Worm (Caenorhabditis elegans) whole organism, L1 larva: Measurements from ENCODE around the gene Y75B8A.33.

ENCODE experiments used
- C16A3.4 ChIP-seq: fragments of 150-350 bp; optimal IDR thresholded peaks from 2 replicates; lab custom pipeline; 2014; ENCODE audit warnings: missing biosample characterization, missing genetic modification characterization
- C34B4.2 ChIP-seq: sonication (generic microtip); optimal IDR thresholded peaks from 2 replicates; lab custom pipeline; 2017; ENCODE audit warnings: mild to moderate bottlenecking, missing genetic modification characterization, missing compliant biosample characterization
- Y116A8C.19 ChIP-seq: sonication (generic microtip); optimal IDR thresholded peaks from 2 replicates; lab custom pipeline; 2016; ENCODE audit warnings: missing compliant biosample characterization, missing genetic modification characterization, borderline replicate concordance
- aly-2 ChIP-seq: fragments of 150-350 bp; optimal IDR thresholded peaks from 2 replicates; lab custom pipeline; 2014; ENCODE audit warnings: missing biosample characterization, missing genetic modification characterization
- blmp-1 ChIP-seq: fragments of 150-350 bp; optimal IDR thresholded peaks from 2 replicates; lab custom pipeline; 2014; ENCODE audit warnings: missing biosample characterization, missing genetic modification characterization
- ceh-63 ChIP-seq: fragments of 200-800 bp; sonication (Bioruptor generic); optimal IDR thresholded peaks from 2 replicates; lab custom pipeline; 2018; ENCODE audit warnings: mild to moderate bottlenecking, missing genetic modification characterization, missing compliant biosample characterization
- ceh-8 ChIP-seq: fragments of 200-800 bp; sonication (Bioruptor generic); optimal IDR thresholded peaks from 2 replicates; lab custom pipeline; 2018; ENCODE audit warnings: mild to moderate bottlenecking, missing genetic modification characterization, moderate library complexity, missing compliant biosample characterization
- ceh-82 ChIP-seq, 3 experiments: fragments of 150-350 bp in 1 of 3; sonication (generic microtip) in 2 of 3; optimal IDR thresholded peaks; 2 replicates each; lab custom pipeline; 2014 to 2017; ENCODE audit warnings: missing biosample characterization in 3 of 3, missing genetic modification characterization in 3 of 3
- ceh-88 ChIP-seq: fragments of 200-800 bp; sonication (Bioruptor generic); IDR thresholded peaks from 2 replicates; pipeline ENCODE4 v1.3.6; 2022; ENCODE audit warnings: missing genetic modification characterization, missing compliant biosample characterization
- ceh-90 ChIP-seq: sonication (generic microtip); optimal IDR thresholded peaks from 2 replicates; lab custom pipeline; 2016; ENCODE audit warnings: missing genetic modification characterization, missing compliant biosample characterization
- ces-1 ChIP-seq: fragments of 150-350 bp; optimal IDR thresholded peaks from 2 replicates; lab custom pipeline; 2014; ENCODE audit warnings: missing biosample characterization, missing genetic modification reagents, missing genetic modification characterization
- dpl-1 ChIP-seq, 3 experiments: fragments of 150-350 bp in 2 of 3; sonication (generic microtip) in 1 of 3; optimal IDR thresholded peaks; 2 replicates each; lab custom pipeline; 2014 to 2017; ENCODE audit warnings: missing biosample characterization in 3 of 3, missing genetic modification characterization in 3 of 3, missing genetic modification reagents in 3 of 3
- dsc-1 ChIP-seq: sonication (generic microtip); optimal IDR thresholded peaks from 2 replicates; lab custom pipeline; 2016; ENCODE audit warnings: mild to moderate bottlenecking, missing genetic modification characterization, missing compliant biosample characterization
- efl-1 ChIP-seq, 4 experiments: fragments of 150-350 bp; optimal IDR thresholded peaks in 3 of 4; peaks in 1 of 4; 1 replicate in 1 of 4; 2 replicates in 3 of 4; lab custom pipeline; 2014; ENCODE audit warnings: missing biosample characterization in 2 of 4, missing genetic modification characterization in 2 of 4, missing genetic modification reagents in 2 of 4
- elt-2 ChIP-seq: sonication (generic microtip); optimal IDR thresholded peaks from 2 replicates; lab custom pipeline; 2016; ENCODE audit warnings: missing genetic modification characterization, mild to moderate bottlenecking, inconsistent platforms, missing compliant biosample characterization, missing genetic modification reagents
- elt-3 ChIP-seq, 6 experiments: fragments of 150-350 bp in 1 of 6; sonication (generic microtip); optimal IDR thresholded peaks; 2 replicates each; lab custom pipeline; 2017 to 2018; ENCODE audit warnings: missing biosample characterization in 6 of 6, missing genetic modification characterization in 6 of 6, inconsistent platforms in 1 of 6
- ets-5 ChIP-seq: fragments of 200-800 bp; sonication (Bioruptor generic); IDR thresholded peaks from 2 replicates; pipeline ENCODE4 v1.3.6; 2022; ENCODE audit warnings: missing genetic modification characterization, missing compliant biosample characterization
- fkh-8 ChIP-seq: sonication (generic microtip); optimal IDR thresholded peaks from 2 replicates; lab custom pipeline; 2016; ENCODE audit warnings: mild to moderate bottlenecking, missing genetic modification characterization, missing compliant biosample characterization
- fos-1 ChIP-seq: fragments of 150-350 bp; optimal IDR thresholded peaks from 2 replicates; lab custom pipeline; 2014; ENCODE audit warnings: missing biosample characterization, missing genetic modification characterization
- grh-1 ChIP-seq: fragments of 200-800 bp; sonication (Bioruptor generic); IDR thresholded peaks from 2 replicates; pipeline ENCODE4 v1.3.6; 2022; ENCODE audit warnings: missing genetic modification reagents, missing genetic modification characterization, missing compliant biosample characterization
- isw-1 ChIP-seq: fragments of 200-800 bp; sonication (Bioruptor generic); IDR thresholded peaks from 2 replicates; pipeline ENCODE4 v1.3.6; 2022; ENCODE audit warnings: missing genetic modification characterization, missing compliant biosample characterization
- jun-1 ChIP-seq: fragments of 150-350 bp; optimal IDR thresholded peaks from 2 replicates; lab custom pipeline; 2014; ENCODE audit warnings: missing biosample characterization, missing genetic modification reagents, missing genetic modification characterization
- lin-13 ChIP-seq: fragments of 150-350 bp; optimal IDR thresholded peaks from 2 replicates; lab custom pipeline; 2014; ENCODE audit warnings: missing biosample characterization, missing genetic modification reagents, missing genetic modification characterization
- lin-39 ChIP-seq: fragments of 150-350 bp; optimal IDR thresholded peaks from 2 replicates; lab custom pipeline; 2014; ENCODE audit warnings: missing biosample characterization, missing genetic modification reagents, missing genetic modification characterization
- lsy-2 ChIP-seq, 2 experiments: fragments of 150-350 bp; optimal IDR thresholded peaks; 2 replicates each; lab custom pipeline; 2014; ENCODE audit warnings: missing biosample characterization in 2 of 2, missing genetic modification characterization in 2 of 2
- mef-2 ChIP-seq: fragments of 150-350 bp; optimal IDR thresholded peaks from 2 replicates; lab custom pipeline; 2014; ENCODE audit warnings: missing biosample characterization, missing genetic modification characterization
- mep-1 ChIP-seq: fragments of 150-350 bp; optimal IDR thresholded peaks from 2 replicates; lab custom pipeline; 2014; ENCODE audit warnings: missing biosample characterization, missing genetic modification characterization
- nhr-20 ChIP-seq: sonication (generic microtip); optimal IDR thresholded peaks from 2 replicates; lab custom pipeline; 2016; ENCODE audit warnings: mild to moderate bottlenecking, missing genetic modification characterization, missing compliant biosample characterization
- nhr-237 ChIP-seq: fragments of 150-350 bp; optimal IDR thresholded peaks from 2 replicates; lab custom pipeline; 2014; ENCODE audit warnings: missing biosample characterization, missing genetic modification characterization
- nhr-76 ChIP-seq: sonication (generic microtip); optimal IDR thresholded peaks from 2 replicates; lab custom pipeline; 2017; ENCODE audit warnings: missing biosample characterization, missing genetic modification characterization
- nhr-77 ChIP-seq: fragments of 150-350 bp; optimal IDR thresholded peaks from 2 replicates; lab custom pipeline; 2014; ENCODE audit warnings: missing biosample characterization, missing genetic modification characterization
- nhr-90 ChIP-seq: sonication (generic microtip); optimal IDR thresholded peaks from 2 replicates; lab custom pipeline; 2016; ENCODE audit warnings: mild to moderate bottlenecking, missing genetic modification characterization, missing compliant biosample characterization; ENCODE audit not compliant: poor library complexity
- rnt-1 ChIP-seq: sonication (generic microtip); optimal IDR thresholded peaks from 2 replicates; lab custom pipeline; 2016; ENCODE audit warnings: mild to moderate bottlenecking, missing genetic modification characterization, moderate library complexity, missing compliant biosample characterization
- skn-1 ChIP-seq: fragments of 150-350 bp; optimal IDR thresholded peaks from 2 replicates; lab custom pipeline; 2014; ENCODE audit warnings: missing biosample characterization, missing genetic modification characterization
- snpc-4 ChIP-seq: fragments of 150-350 bp; optimal IDR thresholded peaks from 2 replicates; lab custom pipeline; 2014; ENCODE audit warnings: missing biosample characterization, missing genetic modification characterization
- snu-23 ChIP-seq: sonication (generic microtip); optimal IDR thresholded peaks from 2 replicates; lab custom pipeline; 2016; ENCODE audit warnings: missing genetic modification characterization, missing compliant biosample characterization
- sox-4 ChIP-seq: sonication (generic microtip); optimal IDR thresholded peaks from 2 replicates; lab custom pipeline; 2016; ENCODE audit warnings: missing genetic modification characterization, missing compliant biosample characterization
- swsn-7 ChIP-seq: sonication (generic microtip); optimal IDR thresholded peaks from 2 replicates; lab custom pipeline; 2016; ENCODE audit warnings: missing genetic modification characterization, missing compliant biosample characterization
- tbx-2 ChIP-seq: sonication (generic microtip); optimal IDR thresholded peaks from 2 replicates; lab custom pipeline; 2016; ENCODE audit warnings: missing genetic modification characterization, missing compliant biosample characterization
- unc-30 ChIP-seq: sonication (generic microtip); optimal IDR thresholded peaks from 2 replicates; lab custom pipeline; 2017; ENCODE audit warnings: missing biosample characterization, missing genetic modification characterization
- unc-62 ChIP-seq: fragments of 150-350 bp; optimal IDR thresholded peaks from 2 replicates; lab custom pipeline; 2014; ENCODE audit warnings: missing biosample characterization, missing genetic modification reagents, missing genetic modification characterization
- unc-86 ChIP-seq: sonication (generic microtip); optimal IDR thresholded peaks from 2 replicates; lab custom pipeline; 2016; ENCODE audit warnings: missing genetic modification characterization, missing compliant biosample characterization
- unc-98 ChIP-seq: fragments of 200-800 bp; sonication (Bioruptor generic); IDR thresholded peaks from 2 replicates; pipeline ENCODE4 v1.3.6; 2022; ENCODE audit warnings: missing genetic modification characterization, missing compliant biosample characterization
- vab-15 ChIP-seq: sonication (generic microtip); optimal IDR thresholded peaks from 2 replicates; lab custom pipeline; 2017; ENCODE audit warnings: missing genotype, mild to moderate bottlenecking, missing genetic modification characterization, missing compliant biosample characterization
- zag-1 ChIP-seq: fragments of 150-350 bp; optimal IDR thresholded peaks from 2 replicates; lab custom pipeline; 2014; ENCODE audit warnings: missing biosample characterization, missing genetic modification characterization
- ztf-4 ChIP-seq: fragments of 150-350 bp; optimal IDR thresholded peaks from 2 replicates; lab custom pipeline; 2014; ENCODE audit warnings: missing biosample characterization, missing genetic modification characterization

The Y75B8A.33 gene

DNA sequence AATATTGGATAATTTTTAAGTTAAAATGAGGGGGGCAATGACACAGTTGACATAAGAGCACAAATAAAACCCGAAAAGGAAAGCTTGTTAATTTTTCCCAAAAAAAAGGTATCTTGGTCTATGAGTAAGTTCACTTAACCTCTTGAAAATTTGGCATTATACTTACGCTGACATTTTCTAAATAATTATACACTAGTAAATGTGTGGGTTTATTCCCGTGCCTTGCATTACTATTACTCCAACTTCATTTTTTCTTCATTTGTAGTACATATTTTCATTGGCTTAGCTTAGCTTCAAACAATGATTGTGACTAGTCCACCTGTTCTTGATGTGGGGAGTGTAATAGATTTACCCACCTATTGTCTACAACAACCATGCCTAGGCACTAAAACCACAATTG is 7.9 kb downstream of the Y75B8A.33 start, which contains the start of gene Y75B8A.34:
Y75B8A.34 (plus strand) TSS at position 301 of the 400 bp plus-strand sequence.
- TF ChIP-seq C34B4.2 (tag; lab: Kevin White, UChicago), result no peak
- no peak for TF ChIP-seq C16A3.4 (tag; lab: Kevin White, UChicago)
- no peak for TF ChIP-seq unc-98 (GFP tag; lab: Robert Waterston, UW)
- no peak for TF ChIP-seq sox-4 (tag; lab: Kevin White, UChicago)
- TF ChIP-seq ztf-4 (tag; lab: Kevin White, UChicago), result no peak
- TF ChIP-seq ets-5 (GFP tag; lab: Robert Waterston, UW), result no peak
- TF ChIP-seq snu-23 (GFP tag; lab: Kevin White, UChicago), result no peak
- TF ChIP-seq nhr-76 (tag; lab: Kevin White, UChicago), result no peak
- TF ChIP-seq efl-1 (optimal IDR thresholded peaks at IDR 0.05; lab: Kevin White, UChicago), result no peak
- TF ChIP-seq efl-1 (GFP tag; optimal IDR thresholded peaks at IDR 0.05 in 1 of 2; lab: Kevin White, UChicago), result no peak
- TF ChIP-seq blmp-1 (tag; lab: Kevin White, UChicago), result no peak
- no peak for TF ChIP-seq ceh-8 (GFP tag; lab: Kevin White, UChicago)
- TF ChIP-seq tbx-2 (tag; lab: Kevin White, UChicago), result no peak
- no peak for TF ChIP-seq ceh-88
- TF ChIP-seq mep-1, result no peak
- TF ChIP-seq nhr-20, result no peak
- TF ChIP-seq skn-1 (tag; lab: Kevin White, UChicago), result no peak
- no peak for TF ChIP-seq rnt-1 (tag; lab: Kevin White, UChicago)

DNA sequence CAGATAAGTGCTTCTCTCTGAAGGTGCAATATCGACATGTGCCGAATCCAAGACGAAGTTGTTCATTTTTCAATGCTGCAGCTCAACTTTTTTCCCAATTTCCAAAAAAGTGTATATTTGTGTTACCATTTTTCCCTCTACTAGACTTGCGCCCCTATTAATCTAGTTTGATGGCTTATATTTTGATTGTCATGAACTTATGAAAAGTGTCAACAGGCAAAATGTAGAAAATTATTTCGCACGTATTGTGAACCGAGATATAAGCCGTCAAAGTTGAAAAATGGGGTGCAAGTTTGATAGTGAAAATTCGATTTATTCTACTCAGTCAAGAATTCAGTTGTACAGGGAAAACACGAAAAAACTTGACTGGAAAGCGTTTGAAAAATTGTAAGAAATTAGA is 8.7 kb downstream of the Y75B8A.33 start, which contains the start of gene Y75B8A.32:
Y75B8A.32 (minus strand) TSS at position 101 of the 400 bp plus-strand sequence.
- TF ChIP-seq nhr-20, result no peak
- TF ChIP-seq swsn-7 (tag; lab: Kevin White, UChicago), result no peak
- no peak for TF ChIP-seq lin-39 (tag; lab: Kevin White, UChicago)
- no peak for TF ChIP-seq jun-1 (tag; lab: Kevin White, UChicago)
- TF ChIP-seq vab-15 (tag; lab: Kevin White, UChicago), result no peak
- no peak for TF ChIP-seq Y116A8C.19 (tag; lab: Kevin White, UChicago)
- TF ChIP-seq fos-1 (tag; lab: Kevin White, UChicago), result no peak
- TF ChIP-seq ceh-63, result no peak
- no peak for TF ChIP-seq sox-4 (tag; lab: Kevin White, UChicago)
- no peak for TF ChIP-seq dsc-1 (tag; lab: Kevin White, UChicago)
- TF ChIP-seq mef-2 (tag; lab: Kevin White, UChicago), result no peak
- TF ChIP-seq zag-1 (tag; lab: Kevin White, UChicago), result no peak
- no peak for TF ChIP-seq ces-1 (GFP tag; lab: Kevin White, UChicago)
- TF ChIP-seq nhr-237 (tag; lab: Kevin White, UChicago), result no peak
- no peak for TF ChIP-seq ceh-90 (tag; lab: Kevin White, UChicago)
- no peak for TF ChIP-seq C34B4.2 (tag; lab: Kevin White, UChicago)
- TF ChIP-seq elt-3 (tag; optimal IDR thresholded peaks at IDR 0.05; lab: Kevin White, UChicago), result no peak
- TF ChIP-seq unc-30 (tag; lab: Kevin White, UChicago), result no peak

DNA sequence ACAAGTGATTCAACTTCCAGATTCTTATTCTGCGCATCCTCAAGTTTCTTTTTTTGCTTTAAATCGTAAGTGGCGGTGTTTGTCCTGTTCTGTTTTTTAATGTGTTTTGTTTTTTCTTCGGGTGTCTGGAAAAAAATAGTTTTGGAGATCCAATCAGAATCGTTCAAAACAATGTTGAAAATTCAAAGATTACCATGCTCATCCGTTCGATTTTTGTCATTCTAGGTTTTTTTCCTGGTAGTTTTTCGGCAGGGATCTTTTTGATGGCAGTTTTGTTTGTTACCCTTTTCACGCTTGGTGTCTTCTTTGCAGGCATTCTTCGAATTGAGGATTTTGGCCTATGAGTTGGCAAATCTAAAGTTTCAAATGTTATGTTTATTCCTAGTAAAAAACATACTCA is 10.6 kb downstream of the Y75B8A.33 start:
- no peak for TF ChIP-seq nhr-77 (tag; lab: Kevin White, UChicago)
- no peak for TF ChIP-seq aly-2 (tag; lab: Kevin White, UChicago)
- TF ChIP-seq nhr-90 (tag; lab: Kevin White, UChicago), result no peak
- TF ChIP-seq dpl-1 (GFP tag; optimal IDR thresholded peaks at IDR 0.05; lab: Kevin White, UChicago), result no peak
- no peak for TF ChIP-seq ceh-82 (tag; optimal IDR thresholded peaks at IDR 0.05; lab: Kevin White, UChicago)
- TF ChIP-seq zag-1 (tag; lab: Kevin White, UChicago), result no peak
- TF ChIP-seq unc-62 (GFP tag; lab: Kevin White, UChicago), result no peak
- no peak for TF ChIP-seq fkh-8 (tag; lab: Kevin White, UChicago)
- TF ChIP-seq C34B4.2 (tag; lab: Kevin White, UChicago), result no peak
- TF ChIP-seq lsy-2 (tag; optimal IDR thresholded peaks at IDR 0.05; lab: Kevin White, UChicago), result no peak
- TF ChIP-seq ztf-4 (tag; lab: Kevin White, UChicago), result no peak
- no peak for TF ChIP-seq snpc-4 (tag; lab: Kevin White, UChicago)
- no peak for TF ChIP-seq nhr-76 (tag; lab: Kevin White, UChicago)
- no peak for TF ChIP-seq ceh-8 (GFP tag; lab: Kevin White, UChicago)
- no peak for TF ChIP-seq grh-1 (GFP tag; lab: Robert Waterston, UW)
- no peak for TF ChIP-seq skn-1 (tag; lab: Kevin White, UChicago)
- no peak for TF ChIP-seq lin-13 (GFP tag; lab: Kevin White, UChicago)
- TF ChIP-seq unc-86 (tag; lab: Kevin White, UChicago), result no peak
- no peak for TF ChIP-seq elt-2
- no peak for TF ChIP-seq isw-1 (GFP tag; lab: Robert Waterston, UW)
